Fruit fly (Drosophila melanogaster): ENCODE measurements around the gene Hsp27.

- TF ChIP-seq gl (tag; optimal IDR thresholded peaks at IDR 0.05) (no peak), EcR (GFP tag; optimal IDR thresholded peaks at IDR 0.05) (no peak), rn (GFP tag; IDR thresholded peaks at IDR 0.05) (no peak), CG13204 (GFP tag; optimal IDR thresholded peaks at IDR 0.05) (no peak), CG9948 (tag; optimal IDR thresholded peaks at IDR 0.05) (no peak), CG15710 (tag; optimal IDR thresholded peaks at IDR 0.05) (no peak), CG8301 (tag; optimal IDR thresholded peaks at IDR 0.05) (no peak), CG4496 (GFP tag; IDR thresholded peaks at IDR 0.05) (peak; percentile 8; the same call in 1 of the 3 replicates), D1 (tag; optimal IDR thresholded peaks at IDR 0.05) (no peak)
These were observed 17.0 kb downstream of the Hsp27 start for dm6 chr3L:9400697-9401353.

Measured in whole organism, pupa.